Worm (Caenorhabditis elegans) whole organism, L1 larva: ENCODE results near the gene cni-1.

Experiments
- alr-1 ChIP-seq: fragments of 200-800 bp; sonication (Bioruptor generic); optimal IDR thresholded peaks from 2 replicates; lab custom pipeline; 2018; ENCODE audit warnings: borderline replicate concordance, mild to moderate bottlenecking, missing genetic modification characterization, missing compliant biosample characterization
- aly-2 ChIP-seq: fragments of 150-350 bp; optimal IDR thresholded peaks from 2 replicates; lab custom pipeline; 2014; ENCODE audit warnings: missing biosample characterization, missing genetic modification characterization
- ceh-82 ChIP-seq, 3 experiments: fragments of 150-350 bp in 1 of 3; sonication (generic microtip) in 2 of 3; optimal IDR thresholded peaks; 2 replicates each; lab custom pipeline; 2014 to 2017; ENCODE audit warnings: missing biosample characterization in 3 of 3, missing genetic modification characterization in 3 of 3
- ceh-88 ChIP-seq: fragments of 200-800 bp; sonication (Bioruptor generic); IDR thresholded peaks from 2 replicates; pipeline ENCODE4 v1.3.6; 2022; ENCODE audit warnings: missing genetic modification characterization, missing compliant biosample characterization
- dpl-1 ChIP-seq, 3 experiments: fragments of 150-350 bp in 2 of 3; sonication (generic microtip) in 1 of 3; optimal IDR thresholded peaks; 2 replicates each; lab custom pipeline; 2014 to 2017; ENCODE audit warnings: missing biosample characterization in 3 of 3, missing genetic modification characterization in 3 of 3, missing genetic modification reagents in 3 of 3
- dsc-1 ChIP-seq: sonication (generic microtip); optimal IDR thresholded peaks from 2 replicates; lab custom pipeline; 2016; ENCODE audit warnings: mild to moderate bottlenecking, missing genetic modification characterization, missing compliant biosample characterization
- efl-1 ChIP-seq, 4 experiments: fragments of 150-350 bp; optimal IDR thresholded peaks in 3 of 4; peaks in 1 of 4; 1 replicate in 1 of 4; 2 replicates in 3 of 4; lab custom pipeline; 2014; ENCODE audit warnings: missing biosample characterization in 2 of 4, missing genetic modification characterization in 2 of 4, missing genetic modification reagents in 2 of 4
- efl-3 ChIP-seq: fragments of 200-800 bp; sonication (Bioruptor generic); optimal IDR thresholded peaks from 2 replicates; lab custom pipeline; 2018; ENCODE audit warnings: mild to moderate bottlenecking, missing genetic modification characterization, missing compliant biosample characterization
- egl-13 ChIP-seq: sonication (generic microtip); optimal IDR thresholded peaks from 2 replicates; lab custom pipeline; 2016; ENCODE audit warnings: missing genotype, missing genetic modification reagents, missing genetic modification characterization, missing compliant biosample characterization
- elt-3 ChIP-seq, 6 experiments: fragments of 150-350 bp in 1 of 6; sonication (generic microtip); optimal IDR thresholded peaks; 2 replicates each; lab custom pipeline; 2017 to 2018; ENCODE audit warnings: missing biosample characterization in 6 of 6, missing genetic modification characterization in 6 of 6, inconsistent platforms in 1 of 6
- fkh-10 ChIP-seq: sonication (generic microtip); optimal IDR thresholded peaks from 2 replicates; lab custom pipeline; 2017; ENCODE audit warnings: missing biosample characterization, missing genetic modification reagents, missing genetic modification characterization
- fos-1 ChIP-seq: fragments of 150-350 bp; optimal IDR thresholded peaks from 2 replicates; lab custom pipeline; 2014; ENCODE audit warnings: missing biosample characterization, missing genetic modification characterization
- hlh-17 ChIP-seq: fragments of 200-800 bp; sonication (Bioruptor generic); optimal IDR thresholded peaks from 2 replicates; lab custom pipeline; 2018; ENCODE audit warnings: missing genetic modification characterization, mild to moderate bottlenecking, missing compliant biosample characterization, moderate library complexity, borderline replicate concordance
- hlh-4 ChIP-seq: sonication (generic microtip); optimal IDR thresholded peaks from 2 replicates; lab custom pipeline; 2016; ENCODE audit warnings: mild to moderate bottlenecking, missing genetic modification characterization, missing compliant biosample characterization
- isw-1 ChIP-seq: fragments of 200-800 bp; sonication (Bioruptor generic); IDR thresholded peaks from 2 replicates; pipeline ENCODE4 v1.3.6; 2022; ENCODE audit warnings: missing genetic modification characterization, missing compliant biosample characterization
- lin-13 ChIP-seq: fragments of 150-350 bp; optimal IDR thresholded peaks from 2 replicates; lab custom pipeline; 2014; ENCODE audit warnings: missing biosample characterization, missing genetic modification reagents, missing genetic modification characterization
- lin-14 ChIP-seq: fragments of 200-800 bp; sonication (Bioruptor generic); optimal IDR thresholded peaks from 2 replicates; lab custom pipeline; 2018; ENCODE audit warnings: mild to moderate bottlenecking, missing genetic modification characterization, moderate library complexity, missing compliant biosample characterization
- lin-15B ChIP-seq: fragments of 150-350 bp; sonication (generic microtip); optimal IDR thresholded peaks from 3 replicates; lab custom pipeline; 2014; ENCODE audit warnings: missing biosample characterization, missing genetic modification characterization
- lin-35 ChIP-seq, 2 experiments: fragments of 150-350 bp; optimal IDR thresholded peaks; 2 replicates each; lab custom pipeline; 2014; ENCODE audit warnings: missing biosample characterization in 2 of 2, missing genetic modification characterization in 2 of 2, missing genetic modification reagents in 2 of 2
- lir-3 ChIP-seq: sonication (generic microtip); optimal IDR thresholded peaks from 2 replicates; lab custom pipeline; 2016; ENCODE audit warnings: mild to moderate bottlenecking, missing genetic modification characterization, moderate library complexity, missing compliant biosample characterization; ENCODE audit not compliant: poor library complexity
- lsy-2 ChIP-seq, 2 experiments: fragments of 150-350 bp; optimal IDR thresholded peaks; 2 replicates each; lab custom pipeline; 2014; ENCODE audit warnings: missing biosample characterization in 2 of 2, missing genetic modification characterization in 2 of 2
- mab-9 ChIP-seq: fragments of 200-800 bp; sonication (Bioruptor generic); IDR thresholded peaks from 2 replicates; pipeline ENCODE4 v1.3.6; 2022; ENCODE audit warnings: missing genetic modification reagents, missing genetic modification characterization, missing compliant biosample characterization
- mdl-1 ChIP-seq, 2 experiments: fragments of 150-350 bp; optimal IDR thresholded peaks; 2 replicates each; lab custom pipeline; 2014 to 2017; ENCODE audit warnings: missing biosample characterization in 2 of 2, missing genetic modification characterization in 2 of 2, inconsistent platforms in 1 of 2
- mef-2 ChIP-seq: fragments of 150-350 bp; optimal IDR thresholded peaks from 2 replicates; lab custom pipeline; 2014; ENCODE audit warnings: missing biosample characterization, missing genetic modification characterization
- nhr-11 ChIP-seq: fragments of 150-350 bp; optimal IDR thresholded peaks from 2 replicates; lab custom pipeline; 2014; ENCODE audit warnings: missing biosample characterization, missing genetic modification characterization
- nhr-12 ChIP-seq: sonication (generic microtip); optimal IDR thresholded peaks from 2 replicates; lab custom pipeline; 2017; ENCODE audit warnings: missing biosample characterization, missing genetic modification characterization
- nhr-19 ChIP-seq: fragments of 200-800 bp; sonication (Bioruptor generic); conservative IDR thresholded peaks from 2 replicates; pipeline ENCODE4 v1.3.6; 2022; ENCODE audit warnings: missing genetic modification characterization, missing compliant biosample characterization
- nhr-20 ChIP-seq: sonication (generic microtip); optimal IDR thresholded peaks from 2 replicates; lab custom pipeline; 2016; ENCODE audit warnings: mild to moderate bottlenecking, missing genetic modification characterization, missing compliant biosample characterization
- nhr-237 ChIP-seq: fragments of 150-350 bp; optimal IDR thresholded peaks from 2 replicates; lab custom pipeline; 2014; ENCODE audit warnings: missing biosample characterization, missing genetic modification characterization
- nhr-28 ChIP-seq: fragments of 150-350 bp; optimal IDR thresholded peaks from 2 replicates; lab custom pipeline; 2014; ENCODE audit warnings: missing biosample characterization, missing genetic modification characterization
- nhr-47 ChIP-seq: sonication (generic microtip); optimal IDR thresholded peaks from 2 replicates; lab custom pipeline; 2016; ENCODE audit warnings: mild to moderate bottlenecking, missing genetic modification characterization, moderate library complexity, missing compliant biosample characterization
- nhr-76 ChIP-seq: sonication (generic microtip); optimal IDR thresholded peaks from 2 replicates; lab custom pipeline; 2017; ENCODE audit warnings: missing biosample characterization, missing genetic modification characterization
- nhr-85 ChIP-seq: sonication (generic microtip); peaks from one replicate; lab custom pipeline; 2016; ENCODE audit warnings: missing genetic modification characterization, inconsistent platforms, missing compliant biosample characterization
- pag-3 ChIP-seq: sonication (generic microtip); optimal IDR thresholded peaks from 2 replicates; lab custom pipeline; 2017; ENCODE audit warnings: missing genetic modification characterization, mild to moderate bottlenecking, missing compliant biosample characterization, antibody characterized with exemption, borderline replicate concordance; ENCODE audit not compliant: insufficient read depth
- pax-3 ChIP-seq: fragments of 200-800 bp; sonication (Bioruptor generic); optimal IDR thresholded peaks from 2 replicates; lab custom pipeline; 2018; ENCODE audit warnings: mild to moderate bottlenecking, missing genetic modification characterization, moderate library complexity, missing compliant biosample characterization
- rnt-1 ChIP-seq: sonication (generic microtip); optimal IDR thresholded peaks from 2 replicates; lab custom pipeline; 2016; ENCODE audit warnings: mild to moderate bottlenecking, missing genetic modification characterization, moderate library complexity, missing compliant biosample characterization
- skn-1 ChIP-seq: fragments of 150-350 bp; optimal IDR thresholded peaks from 2 replicates; lab custom pipeline; 2014; ENCODE audit warnings: missing biosample characterization, missing genetic modification characterization
- snpc-4 ChIP-seq: fragments of 150-350 bp; optimal IDR thresholded peaks from 2 replicates; lab custom pipeline; 2014; ENCODE audit warnings: missing biosample characterization, missing genetic modification characterization
- swsn-7 ChIP-seq: sonication (generic microtip); optimal IDR thresholded peaks from 2 replicates; lab custom pipeline; 2016; ENCODE audit warnings: missing genetic modification characterization, missing compliant biosample characterization
- tbx-2 ChIP-seq: sonication (generic microtip); optimal IDR thresholded peaks from 2 replicates; lab custom pipeline; 2016; ENCODE audit warnings: missing genetic modification characterization, missing compliant biosample characterization
- unc-30 ChIP-seq: sonication (generic microtip); optimal IDR thresholded peaks from 2 replicates; lab custom pipeline; 2017; ENCODE audit warnings: missing biosample characterization, missing genetic modification characterization
- unc-86 ChIP-seq: sonication (generic microtip); optimal IDR thresholded peaks from 2 replicates; lab custom pipeline; 2016; ENCODE audit warnings: missing genetic modification characterization, missing compliant biosample characterization
- vab-15 ChIP-seq: sonication (generic microtip); optimal IDR thresholded peaks from 2 replicates; lab custom pipeline; 2017; ENCODE audit warnings: missing genotype, mild to moderate bottlenecking, missing genetic modification characterization, missing compliant biosample characterization
- xbp-1 ChIP-seq: sonication (generic microtip); optimal IDR thresholded peaks from 2 replicates; lab custom pipeline; 2016; ENCODE audit warnings: missing genetic modification characterization, missing compliant biosample characterization
- zag-1 ChIP-seq: fragments of 150-350 bp; optimal IDR thresholded peaks from 2 replicates; lab custom pipeline; 2014; ENCODE audit warnings: missing biosample characterization, missing genetic modification characterization
- zip-4 ChIP-seq: fragments of 200-800 bp; sonication (Bioruptor generic); optimal IDR thresholded peaks from 2 replicates; lab custom pipeline; 2018; ENCODE audit warnings: mild to moderate bottlenecking, missing genetic modification characterization, moderate library complexity, missing compliant biosample characterization
- ztf-11 ChIP-seq, 2 experiments: sonication (generic microtip); optimal IDR thresholded peaks; 2 replicates each; lab custom pipeline; 2016 to 2017; ENCODE audit warnings: missing genetic modification characterization in 2 of 2, missing biosample characterization in 1 of 2, missing compliant biosample characterization in 1 of 2

cni-1 gene

DNA sequence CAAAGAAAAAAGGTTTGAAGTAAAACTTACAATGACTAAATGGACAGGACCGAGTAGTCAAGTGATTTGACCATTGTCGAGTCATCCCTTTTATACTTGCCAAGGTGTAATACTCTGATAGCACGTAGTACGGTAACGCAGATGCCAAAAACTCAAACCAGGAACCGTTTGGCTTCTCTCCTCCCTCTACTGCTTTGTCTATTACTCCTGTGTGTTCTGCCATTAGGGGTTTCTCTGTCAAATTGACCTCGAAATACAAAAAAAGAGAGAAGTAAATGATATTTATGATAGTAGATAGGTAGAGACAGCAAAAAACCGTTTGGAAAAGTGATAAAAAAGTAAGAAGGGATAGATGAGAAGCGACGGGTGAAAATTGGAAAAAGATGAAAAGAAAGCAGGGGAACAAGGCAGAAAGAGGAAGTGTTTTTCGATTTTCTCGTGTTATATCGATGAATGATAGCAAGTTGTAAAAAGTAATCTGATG is 22.0 kb downstream of the cni-1 start, which contains the start of the genes col-159 and col-160 (continued):
- TF ChIP-seq nhr-85 (peak; percentile 95), mdl-1 (tag; optimal IDR thresholded peaks at IDR 0.05; lab: Kevin White, UChicago) (no peak), nhr-28 (tag; lab: Kevin White, UChicago) (no peak), lin-15B (no peak), lir-3 (tag; lab: Kevin White, UChicago) (no peak), lin-35 (GFP tag; optimal IDR thresholded peaks at IDR 0.05; lab: Kevin White, UChicago) (peak in 1 of 2 experiments; percentile 25), nhr-19 (GFP tag; lab: Robert Waterston, UW) (peak; percentile 28; the same call in 1 of the 2 replicates), swsn-7 (tag; lab: Kevin White, UChicago) (no peak), nhr-47 (tag; lab: Kevin White, UChicago) (no peak), pag-3 (tag; lab: Kevin White, UChicago) (peak; percentile 96), dpl-1 (GFP tag; optimal IDR thresholded peaks at IDR 0.05; lab: Kevin White, UChicago) (no peak), nhr-11 (no peak), hlh-17 (GFP tag; lab: Kevin White, UChicago) (no peak), rnt-1 (tag; lab: Kevin White, UChicago) (no peak), vab-15 (tag; lab: Kevin White, UChicago) (no peak), elt-3 (tag; optimal IDR thresholded peaks at IDR 0.05; lab: Kevin White, UChicago) (peak in 3 of 6 experiments; percentile 58 to 84 (median 73)), hlh-4 (tag; lab: Kevin White, UChicago) (no peak), lin-13 (GFP tag; lab: Kevin White, UChicago) (no peak), efl-3 (no peak), unc-30 (tag; lab: Kevin White, UChicago) (no peak), ceh-88 (no peak), fos-1 (tag; lab: Kevin White, UChicago) (no peak), nhr-237 (tag; lab: Kevin White, UChicago) (no peak), ztf-11 (tag; optimal IDR thresholded peaks at IDR 0.05; lab: Kevin White, UChicago) (no peak)
- TF ChIP-seq, all 84 proteins: peak for 15

DNA sequence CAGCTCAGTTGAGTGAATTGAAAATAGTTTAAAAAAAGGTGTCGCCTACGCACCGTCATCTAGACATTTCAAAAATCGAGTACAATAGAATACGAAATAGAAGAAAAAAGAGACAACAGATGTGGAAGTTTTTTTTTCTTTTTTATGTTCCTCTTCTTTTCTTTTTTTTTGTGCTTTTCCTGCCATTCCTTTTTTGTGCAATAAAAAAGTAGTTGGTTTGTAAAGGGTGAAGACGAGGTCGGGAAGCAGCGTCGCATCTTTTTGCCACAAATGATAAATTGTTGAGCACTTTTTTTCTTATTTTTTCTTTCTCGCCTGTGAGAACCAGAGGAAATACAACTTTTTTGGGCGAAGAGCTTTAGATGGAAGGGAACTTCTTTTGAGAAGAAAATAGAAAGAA is 26.4 kb downstream of the cni-1 start:
- TF ChIP-seq fkh-10 (peak; percentile 18), efl-1 (optimal IDR thresholded peaks at IDR 0.05; lab: Kevin White, UChicago) (no peak), efl-1 (GFP tag; optimal IDR thresholded peaks at IDR 0.05 in 1 of 2; lab: Kevin White, UChicago) (peak in 1 of 2 experiments; percentile 58), unc-30 (tag; lab: Kevin White, UChicago) (no peak), lin-14 (peak; percentile 55), nhr-76 (no peak)

ce11 chrV:13207426-13207825 is 27.3 kb downstream of the cni-1 start, which contains the start of gene F57B1.5:
Gene F57B1.5 (plus strand): TSS chrV:13207726.
- TF ChIP-seq efl-3 (no peak), lin-14 (peak; percentile 39), xbp-1 (tag; lab: Kevin White, UChicago) (no peak), unc-86 (peak; percentile 9)
- TF ChIP-seq, all 84 proteins: peak for 2

DNA sequence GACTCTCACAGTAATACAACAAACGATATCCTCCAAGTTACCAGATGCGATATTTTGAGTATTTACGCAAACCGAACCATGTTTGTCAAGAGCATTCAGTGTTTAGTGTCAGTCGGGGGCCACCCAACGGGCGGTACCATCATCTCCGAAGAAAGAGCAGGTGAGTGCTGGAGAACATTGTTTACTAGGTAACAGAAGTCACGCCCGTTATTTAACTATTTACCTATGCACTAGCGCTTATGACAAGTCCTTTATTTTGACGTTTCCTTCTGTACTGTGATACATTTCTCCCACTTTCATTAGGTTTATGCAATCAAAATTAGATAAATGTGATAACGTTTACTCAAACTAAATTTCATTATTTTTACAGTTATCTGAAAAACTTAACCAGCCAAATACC is 29.4 kb downstream of the cni-1 start, which contains the start of gene F57B1.6:
TSS of gene F57B1.6 (plus strand) at position 79 of the 400 bp plus-strand sequence.
- TF ChIP-seq mab-9 (no peak), nhr-20 (no peak), egl-13 (tag; lab: Kevin White, UChicago) (no peak), aly-2 (tag; lab: Kevin White, UChicago) (no peak), lin-35 (GFP tag; optimal IDR thresholded peaks at IDR 0.05; lab: Kevin White, UChicago) (no peak), skn-1 (tag; lab: Kevin White, UChicago) (no peak), ceh-82 (tag; optimal IDR thresholded peaks at IDR 0.05; lab: Kevin White, UChicago) (no peak), zip-4 (GFP tag; lab: Kevin White, UChicago) (no peak), snpc-4 (tag; lab: Kevin White, UChicago) (no peak), pag-3 (tag; lab: Kevin White, UChicago) (no peak), dsc-1 (tag; lab: Kevin White, UChicago) (no peak), alr-1 (tag; lab: Kevin White, UChicago) (no peak), pax-3 (no peak), mef-2 (tag; lab: Kevin White, UChicago) (no peak), tbx-2 (tag; lab: Kevin White, UChicago) (no peak), nhr-12 (tag; lab: Kevin White, UChicago) (no peak), isw-1 (GFP tag; lab: Robert Waterston, UW) (no peak), lsy-2 (tag; optimal IDR thresholded peaks at IDR 0.05; lab: Kevin White, UChicago) (no peak), zag-1 (no peak)
